Worm (Caenorhabditis elegans) whole organism, dauer: ENCODE data around the gene madf-9.

Experiments
- unc-62 ChIP-seq: sonication (generic microtip); optimal IDR thresholded peaks from 2 replicates; lab custom pipeline; 2017; ENCODE audit warnings: missing biosample characterization, missing genetic modification reagents, missing genetic modification characterization

The madf-9 gene

ce11 chrIV:3624597-3624996 lies 12.3 kb upstream of the madf-9 start, which contains the start of the genes cha-1 and unc-17:
Gene cha-1, minus strand, starts transcription at chrIV:3624697.
Gene unc-17, minus strand, starts transcription at chrIV:3624699.
- TF ChIP-seq unc-62 = no peak

ce11 chrIV:3626447-3626846 lies 10.4 kb upstream of the madf-9 start:
- TF ChIP-seq unc-62 = no peak

DNA sequence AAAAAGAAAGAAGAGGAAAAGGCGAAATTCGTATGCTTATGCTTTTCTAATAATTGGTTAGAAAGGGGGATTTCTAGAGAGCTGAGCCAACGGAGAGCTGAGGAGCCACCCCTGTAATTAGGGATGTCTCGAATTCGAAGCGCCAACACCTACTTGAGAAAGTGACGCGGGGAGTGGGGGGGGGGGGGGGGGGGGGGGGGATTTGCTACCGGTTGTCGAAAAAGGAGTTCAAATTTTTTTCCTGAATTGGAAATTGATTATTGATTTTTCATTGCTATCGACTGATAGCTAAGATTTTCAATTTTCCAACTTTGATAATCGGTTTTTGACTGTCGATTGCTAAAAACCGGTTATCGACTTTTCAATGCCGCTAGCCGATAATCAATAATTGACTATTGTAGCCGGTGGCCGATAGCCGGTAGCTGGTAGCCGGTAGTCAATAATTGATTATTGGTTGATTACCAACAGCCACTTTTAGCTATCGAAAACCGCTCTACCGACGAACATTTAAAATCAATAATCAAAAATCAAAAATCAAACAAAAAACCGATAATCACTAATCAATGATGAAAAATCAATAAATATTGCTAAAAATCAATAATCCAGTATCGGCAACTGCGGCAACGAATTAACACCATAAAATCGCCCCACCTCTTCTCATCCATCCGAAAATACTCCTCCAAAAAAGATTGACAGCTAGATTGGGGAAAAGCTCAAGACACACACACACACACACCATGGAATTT lies 7.8 kb upstream of the madf-9 start:
- no peak for TF ChIP-seq unc-62

DNA sequence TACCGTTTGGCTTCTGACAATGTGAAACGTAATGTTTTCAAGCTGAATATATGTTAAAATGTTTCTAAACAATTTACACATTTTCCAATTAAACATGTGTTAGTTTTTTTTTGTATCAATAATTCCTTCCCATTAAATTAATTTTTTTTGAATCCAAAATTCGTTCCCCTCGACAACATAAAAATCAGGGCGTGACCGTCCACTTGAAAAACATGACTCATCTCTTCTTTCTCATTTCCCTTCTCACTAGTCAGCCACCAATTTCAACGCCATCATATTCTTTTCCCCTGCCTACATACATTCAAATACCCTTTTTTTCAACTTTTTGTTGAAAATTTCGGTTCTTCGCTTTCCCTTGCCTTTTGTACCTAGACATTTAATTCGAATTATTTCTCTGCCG lies 4.4 kb upstream of the madf-9 start:
- TF ChIP-seq unc-62 = no peak

DNA sequence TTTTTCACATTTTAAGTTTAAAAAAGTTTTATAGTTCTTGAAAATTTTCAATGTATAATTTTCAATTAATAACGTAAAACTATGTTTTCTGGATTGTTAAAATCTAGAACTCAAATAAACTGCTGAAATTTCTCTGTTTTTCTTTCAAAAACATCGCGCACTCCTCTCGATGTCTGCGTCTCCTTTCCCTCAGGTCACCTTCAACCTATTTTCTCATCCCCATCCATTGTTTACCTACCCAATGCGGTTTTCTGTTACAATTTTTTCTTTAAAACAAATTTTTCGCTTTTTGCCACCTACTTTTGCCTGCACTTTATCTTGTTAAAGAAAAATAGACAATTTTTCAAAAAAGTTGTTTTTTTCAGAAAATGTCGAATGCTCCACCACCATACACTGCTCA lies 3.6 kb upstream of the madf-9 start, which contains the start of gene ZC416.2:
Gene ZC416.2, plus strand, starts transcription at position 366 of the 400 bp plus-strand sequence.
- TF ChIP-seq unc-62 = no peak

DNA sequence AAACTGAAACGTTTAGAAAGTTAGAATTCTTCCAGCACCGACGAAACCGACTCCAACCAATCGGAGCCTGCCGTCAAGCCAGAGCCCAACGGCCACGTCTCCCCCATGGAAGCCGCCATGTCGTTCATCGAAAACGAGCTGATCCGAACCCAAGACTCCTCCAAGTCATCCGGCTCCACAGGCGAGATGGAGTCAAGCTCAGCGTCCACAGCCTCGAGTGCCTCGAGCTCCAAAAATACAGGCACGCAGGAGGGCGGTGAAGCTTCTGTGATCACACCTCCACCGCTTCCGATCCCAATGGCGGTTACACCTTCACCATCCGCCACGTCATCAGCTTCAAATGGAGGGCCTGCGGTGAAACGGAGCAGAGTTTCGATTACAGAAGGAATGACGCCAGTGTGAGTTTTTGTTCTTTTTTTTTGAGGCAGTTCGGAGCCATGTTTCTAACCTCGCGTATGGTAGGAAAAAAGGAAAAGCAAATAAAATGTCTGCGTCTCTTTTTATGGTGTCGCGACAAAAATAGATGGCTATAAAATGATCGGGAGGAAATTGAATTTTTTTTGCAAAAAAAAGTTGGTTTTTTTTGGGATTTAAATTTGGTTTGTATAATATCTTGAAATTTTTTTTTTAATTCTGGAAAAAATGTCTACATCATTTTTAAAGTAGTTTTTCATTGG lies 1.5 kb downstream of the madf-9 start:
- TF ChIP-seq unc-62 = no peak

DNA sequence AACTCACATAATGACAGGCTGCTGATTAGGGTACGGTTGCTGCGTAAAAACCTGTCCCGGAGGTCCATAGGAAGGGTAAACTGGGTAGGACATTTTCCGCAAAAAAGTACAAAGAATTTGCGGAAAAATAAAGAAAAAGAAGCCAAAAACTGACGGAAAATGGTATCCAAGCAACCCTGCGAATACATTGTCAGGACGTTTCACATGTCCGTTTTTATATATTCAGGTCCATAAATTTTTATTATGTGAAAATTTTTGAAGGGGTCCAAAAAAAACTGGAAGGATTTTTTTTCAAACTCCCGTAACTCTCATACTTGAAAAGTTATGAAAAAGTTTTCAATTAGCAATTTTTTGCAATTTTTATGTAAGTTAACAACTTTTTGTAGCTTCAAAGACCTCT lies 5.3 kb downstream of the madf-9 start, which contains the start of gene CC8.3:
Gene CC8.3, minus strand, starts transcription at position 101 of the 400 bp plus-strand sequence.
- no peak for TF ChIP-seq unc-62

- TF ChIP-seq unc-62 = no peak
These were observed 8.0 kb downstream of the madf-9 start for ce11 chrIV:3644863-3645378.

DNA sequence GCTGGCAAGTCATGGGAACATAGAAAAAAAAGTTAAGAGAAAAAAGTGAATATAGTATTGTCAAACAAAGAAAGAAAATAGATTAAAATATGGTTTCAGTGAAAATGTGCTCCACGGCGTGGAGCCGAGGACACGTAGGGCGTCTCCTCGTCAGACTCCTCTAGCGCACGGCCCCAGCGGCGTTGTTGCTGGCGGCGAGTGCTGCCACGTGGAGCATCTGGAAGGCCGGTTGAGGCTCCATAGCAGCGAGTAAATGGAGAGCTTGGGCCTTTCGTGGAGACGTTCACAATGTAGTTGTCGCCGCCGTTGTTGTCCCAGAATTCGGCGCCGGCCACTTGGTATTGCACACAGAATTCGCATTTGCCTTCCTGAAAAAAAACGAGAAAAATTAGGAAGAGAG lies 8.6 kb downstream of the madf-9 start:
- TF ChIP-seq unc-62 = no peak

DNA sequence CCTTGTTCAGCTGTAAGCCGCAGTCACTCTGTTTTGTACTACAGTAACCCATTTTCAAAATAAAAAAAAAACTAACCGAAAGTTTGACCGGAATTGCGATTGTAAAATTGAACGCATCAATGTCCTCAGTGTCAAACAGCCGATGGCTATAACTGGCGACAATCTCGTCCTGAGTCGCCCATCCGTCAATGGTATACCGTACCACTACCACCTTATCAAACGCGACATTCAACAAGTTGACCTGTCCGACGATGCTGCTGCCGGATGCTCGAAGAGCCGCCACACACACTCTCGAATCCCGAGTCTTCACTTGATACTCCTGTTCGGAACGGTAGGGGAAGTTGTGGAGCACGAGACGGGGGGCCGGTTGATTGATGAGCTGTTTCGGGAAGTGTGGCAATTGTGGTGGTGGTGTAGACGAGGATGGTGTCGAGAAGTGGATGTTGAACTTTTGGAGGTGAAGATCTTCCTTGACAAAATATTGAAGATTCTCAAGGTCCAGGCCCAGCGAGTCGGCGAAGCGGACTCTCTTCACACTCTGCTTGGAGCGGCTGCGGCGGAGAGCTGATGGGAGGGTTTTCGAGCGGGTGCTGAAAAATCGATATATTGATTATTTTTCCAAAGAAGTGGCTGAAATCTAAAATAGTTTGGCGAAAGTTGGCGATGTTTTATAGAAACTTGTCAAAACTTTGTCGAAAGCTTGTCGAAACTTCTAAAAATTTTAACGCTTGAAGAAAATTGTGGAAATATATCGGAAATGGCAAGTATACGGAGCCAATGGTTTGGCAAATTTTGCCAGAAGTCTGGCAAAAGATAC lies 9.7 kb downstream of the madf-9 start:
- no peak for TF ChIP-seq unc-62

DNA sequence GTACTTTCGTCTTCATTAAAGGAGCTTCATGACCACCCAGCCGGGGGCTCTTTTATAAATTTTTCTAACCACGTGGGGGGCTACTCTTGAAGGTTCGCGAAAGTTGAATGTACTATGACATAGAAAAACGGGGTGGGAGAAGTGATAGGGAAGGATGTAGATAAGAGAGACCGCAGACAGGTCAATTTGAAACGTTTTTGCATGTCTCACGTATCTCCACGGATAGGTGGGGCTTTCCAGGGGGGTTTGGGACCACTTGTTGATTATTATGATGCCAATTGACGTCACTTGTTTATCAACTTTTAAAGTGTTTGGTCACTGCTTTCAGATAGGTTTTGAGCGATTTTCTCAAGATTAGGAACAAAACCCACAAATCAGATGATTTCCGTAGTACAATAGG lies 10.7 kb downstream of the madf-9 start:
- TF ChIP-seq unc-62 = no peak

DNA sequence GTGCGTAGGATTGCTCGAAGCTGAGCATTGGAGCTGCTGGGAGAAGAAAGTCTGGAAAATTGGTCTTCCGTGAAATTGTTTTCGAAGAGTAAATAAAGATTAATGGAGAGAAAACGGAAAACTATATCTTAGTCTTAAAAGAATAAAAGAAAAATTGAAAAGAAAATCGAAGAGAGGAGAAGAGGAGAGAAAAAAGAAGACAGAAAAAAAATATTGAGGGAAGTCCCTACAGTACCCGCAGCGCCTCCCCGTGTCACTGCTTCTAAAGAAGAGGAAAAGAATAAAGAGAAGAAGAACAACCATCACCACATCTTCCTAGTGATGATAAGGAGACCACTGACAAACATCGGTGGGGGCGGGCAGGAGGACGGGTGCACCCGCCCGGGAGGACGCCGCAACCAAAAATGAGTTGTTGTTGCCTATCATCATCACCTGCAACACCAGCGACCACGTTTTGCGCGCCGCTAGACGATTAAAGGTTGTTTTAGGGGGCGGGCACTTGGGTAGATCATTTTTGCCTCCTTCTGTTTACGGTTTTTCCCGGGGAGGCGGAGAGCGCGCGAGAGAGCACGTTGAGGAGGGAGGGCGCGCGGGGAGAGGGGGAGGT lies 11.9 kb downstream of the madf-9 start, which contains the start of gene CC8.2:
Gene CC8.2, minus strand, starts transcription at position 51 of the 607 bp plus-strand sequence.
- TF ChIP-seq unc-62 = no peak

DNA sequence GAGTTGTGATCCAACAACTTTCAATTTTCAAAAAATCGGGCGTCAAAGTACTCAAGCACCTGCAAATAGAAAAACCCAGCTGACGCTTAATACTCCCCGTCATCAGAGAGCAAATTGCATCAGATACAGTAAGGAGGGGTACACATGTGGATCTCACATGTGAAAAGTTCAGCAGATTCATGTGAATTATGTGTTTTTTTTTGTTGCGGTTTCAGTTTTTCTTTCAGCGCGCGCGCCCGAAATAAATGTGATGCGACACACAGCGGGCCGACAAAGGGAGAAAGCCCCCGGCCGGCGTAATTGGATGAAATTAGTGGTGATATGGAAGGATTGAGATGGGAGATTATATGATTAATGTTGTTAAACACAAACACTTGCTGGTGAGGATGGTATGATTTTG lies 15.3 kb downstream of the madf-9 start:
- no peak for TF ChIP-seq unc-62

ce11 chrIV:3652784-3653383 lies 16.0 kb downstream of the madf-9 start:
- no peak for TF ChIP-seq unc-62

- TF ChIP-seq unc-62 = no peak
These were observed 16.5 kb downstream of the madf-9 start for ce11 chrIV:3653420-3653823.

ce11 chrIV:3654214-3654613 lies 17.3 kb downstream of the madf-9 start:
- no peak for TF ChIP-seq unc-62
